Worm (Caenorhabditis elegans) whole organism, young adult: ENCODE measurements around the gene egl-20.

ENCODE experiments used
- ZK185.1 ChIP-seq: sonication (generic microtip); optimal IDR thresholded peaks from 2 replicates; lab custom pipeline; 2016; ENCODE audit warnings: mild to moderate bottlenecking, missing genetic modification characterization, missing compliant biosample characterization; ENCODE audit not compliant: poor library complexity, severe bottlenecking
- ama-1 ChIP-seq, 3 experiments: fragments of 150-350 bp in 1 of 3; sonication (generic microtip) in 2 of 3; optimal IDR thresholded peaks; 2 replicates each; lab custom pipeline; 2014 to 2018; ENCODE audit warnings: missing biosample characterization in 2 of 3, missing genetic modification characterization in 2 of 3, missing genetic modification reagents in 2 of 3
- madf-10 ChIP-seq: sonication (generic microtip); optimal IDR thresholded peaks from 2 replicates; lab custom pipeline; 2016; ENCODE audit warnings: mild to moderate bottlenecking, missing genetic modification characterization, missing compliant biosample characterization
- nhr-27 ChIP-seq: fragments of 200-800 bp; sonication (Bioruptor generic); optimal IDR thresholded peaks from 2 replicates; lab custom pipeline; 2018; ENCODE audit warnings: mild to moderate bottlenecking, missing genetic modification characterization, moderate library complexity, missing compliant biosample characterization
- pha-4 ChIP-seq: fragments of 150-350 bp; sonication (generic microtip); optimal IDR thresholded peaks from 2 replicates; lab custom pipeline; 2014; ENCODE audit warnings: missing biosample characterization, missing genetic modification reagents, missing genetic modification characterization
- unc-62 ChIP-seq: fragments of 150-350 bp; optimal IDR thresholded peaks from 2 replicates; lab custom pipeline; 2014; ENCODE audit warnings: missing biosample characterization, missing genetic modification reagents, missing genetic modification characterization

- TF ChIP-seq ama-1 (optimal IDR thresholded peaks at IDR 0.05; lab: Kevin White, UChicago) (no peak), ama-1 (GFP tag; optimal IDR thresholded peaks at IDR 0.05; lab: Kevin White, UChicago) (no peak), nhr-27 (no peak), pha-4 (tag; lab: Kevin White, UChicago) (no peak), madf-10 (tag; lab: Kevin White, UChicago) (no peak), unc-62 (GFP tag; lab: Kevin White, UChicago) (no peak), ZK185.1 (tag; lab: Kevin White, UChicago) (no peak)
Measured at ce11 chrIV:9832586-9832985, 17.3 kb upstream of the egl-20 start, which contains the start of gene kin-21.
